Fruit fly (Drosophila melanogaster) whole organism, prepupa: ENCODE results near the gene CG15773.

Experiments
- Blimp-1 ChIP-seq: fragments of 200-800 bp; sonication (Bioruptor generic); optimal IDR thresholded peaks from 3 replicates; lab custom pipeline; 2017; ENCODE audit warnings: missing biosample characterization, missing genetic modification characterization, mild to moderate bottlenecking, moderate library complexity, missing genetic modification reagents
- CG10631 ChIP-seq: fragments of 200-800 bp; sonication (Bioruptor generic); optimal IDR thresholded peaks from 2 replicates; lab custom pipeline; 2016; ENCODE audit warnings: missing biosample characterization, missing genetic modification characterization
- CG11762 ChIP-seq: fragments of 200-800 bp; sonication (Bioruptor generic); optimal IDR thresholded peaks from 3 replicates; lab custom pipeline; 2016; ENCODE audit warnings: missing biosample characterization, missing genetic modification characterization; ENCODE audit not compliant: insufficient read depth
- CG11902 ChIP-seq: fragments of 200-800 bp; sonication (Bioruptor generic); optimal IDR thresholded peaks from 3 replicates; lab custom pipeline; 2016; ENCODE audit warnings: missing biosample characterization, missing genetic modification characterization
- CG15336 ChIP-seq: fragments of 200-800 bp; sonication (Bioruptor generic); IDR thresholded peaks from 2 replicates; pipeline ENCODE4 v1.3.6; 2022; ENCODE audit warnings: missing biosample characterization, missing genetic modification characterization
- CG1621 ChIP-seq: fragments of 200-800 bp; sonication (Bioruptor generic); optimal IDR thresholded peaks from 3 replicates; lab custom pipeline; 2018; ENCODE audit warnings: missing biosample characterization, mild to moderate bottlenecking, missing genetic modification characterization
- CG3032 ChIP-seq: fragments of 200-800 bp; optimal IDR thresholded peaks from 2 replicates; lab custom pipeline; 2019; ENCODE audit warnings: missing biosample characterization, mild to moderate bottlenecking, missing genetic modification characterization, moderate library complexity
- CG31627 ChIP-seq: fragments of 200-800 bp; sonication (Bioruptor generic); optimal IDR thresholded peaks from 3 replicates; lab custom pipeline; 2016; ENCODE audit warnings: missing biosample characterization, missing genetic modification characterization
- CG32006 ChIP-seq: fragments of 200-800 bp; sonication (Bioruptor generic); optimal IDR thresholded peaks from 3 replicates; lab custom pipeline; 2017; ENCODE audit warnings: missing biosample characterization, mild to moderate bottlenecking, missing genetic modification characterization
- CG34406 ChIP-seq: fragments of 200-800 bp; sonication (Bioruptor generic); optimal IDR thresholded peaks from 3 replicates; lab custom pipeline; 2016; ENCODE audit warnings: missing biosample characterization, missing genetic modification characterization
- CG3919 ChIP-seq: fragments of 200-800 bp; sonication (Bioruptor generic); optimal IDR thresholded peaks from 3 replicates; lab custom pipeline; 2016; ENCODE audit warnings: missing biosample characterization, missing genetic modification characterization
- CG6163 ChIP-seq: fragments of 200-800 bp; sonication (Bioruptor generic); IDR thresholded peaks from 3 replicates; pipeline ENCODE4 v1.3.6; 2022; ENCODE audit warnings: missing biosample characterization, missing genetic modification characterization
- CG6276 ChIP-seq: fragments of 200-800 bp; sonication (Bioruptor generic); optimal IDR thresholded peaks from 2 replicates; lab custom pipeline; 2017; ENCODE audit warnings: missing biosample characterization, mild to moderate bottlenecking, missing genetic modification characterization
- CG6792 ChIP-seq: fragments of 200-800 bp; sonication (Bioruptor generic); optimal IDR thresholded peaks from 3 replicates; lab custom pipeline; 2016; ENCODE audit warnings: missing biosample characterization, missing genetic modification characterization
- CG6854 ChIP-seq: fragments of 200-800 bp; sonication (Bioruptor generic); optimal IDR thresholded peaks from 2 replicates; lab custom pipeline; 2017; ENCODE audit warnings: missing biosample characterization, mild to moderate bottlenecking, missing genetic modification characterization
- CG7368 ChIP-seq: fragments of 200-800 bp; sonication (Bioruptor generic); optimal IDR thresholded peaks from 3 replicates; lab custom pipeline; 2016; ENCODE audit warnings: missing biosample characterization, missing genetic modification characterization
- CG8119 ChIP-seq: fragments of 200-800 bp; sonication (Bioruptor generic); IDR thresholded peaks from 3 replicates; pipeline ENCODE4 v1.3.6; 2022; ENCODE audit warnings: missing biosample characterization, missing genetic modification characterization
- CG8319 ChIP-seq: fragments of 200-800 bp; sonication (Bioruptor generic); optimal IDR thresholded peaks from 3 replicates; lab custom pipeline; 2016; ENCODE audit warnings: missing biosample characterization, missing genetic modification characterization
- CG8632 ChIP-seq: fragments of 200-800 bp; sonication (Bioruptor generic); optimal IDR thresholded peaks from 3 replicates; lab custom pipeline; 2016; ENCODE audit warnings: missing biosample characterization, missing genetic modification characterization
- Eip75B ChIP-seq: fragments of 200-800 bp; sonication (Bioruptor generic); optimal IDR thresholded peaks from 3 replicates; lab custom pipeline; 2016; ENCODE audit warnings: missing biosample characterization, missing genetic modification characterization
- Eip93F ChIP-seq: fragments of 200-800 bp; sonication (Bioruptor generic); optimal IDR thresholded peaks from 2 replicates; lab custom pipeline; 2016; ENCODE audit warnings: missing biosample characterization, mild to moderate bottlenecking, missing genetic modification characterization
- Ets21C ChIP-seq: fragments of 200-800 bp; sonication (Bioruptor generic); optimal IDR thresholded peaks from 3 replicates; lab custom pipeline; 2016; ENCODE audit warnings: missing biosample characterization, missing genetic modification characterization
- Ets96B ChIP-seq: fragments of 200-800 bp; optimal IDR thresholded peaks from 2 replicates; lab custom pipeline; 2019; ENCODE audit warnings: missing biosample characterization, mild to moderate bottlenecking, missing genetic modification characterization, moderate library complexity
- Gug ChIP-seq: fragments of 200-800 bp; sonication (Bioruptor generic); IDR thresholded peaks from 2 replicates; pipeline ENCODE4 v1.3.6; 2022; ENCODE audit warnings: missing biosample characterization, missing genetic modification characterization
- Hr39 ChIP-seq: fragments of 200-800 bp; sonication (Bioruptor generic); optimal IDR thresholded peaks from 2 replicates; lab custom pipeline; 2016; ENCODE audit warnings: missing biosample characterization, missing genetic modification characterization
- Met ChIP-seq: fragments of 200-800 bp; sonication (Bioruptor generic); optimal IDR thresholded peaks from 3 replicates; lab custom pipeline; 2016; ENCODE audit warnings: missing biosample characterization, missing genetic modification characterization
- OdsH ChIP-seq: fragments of 200-800 bp; sonication (Bioruptor generic); optimal IDR thresholded peaks from 3 replicates; lab custom pipeline; 2016; ENCODE audit warnings: missing biosample characterization, missing genetic modification characterization
- Smox ChIP-seq: fragments of 200-800 bp; sonication (Bioruptor generic); optimal IDR thresholded peaks from 3 replicates; lab custom pipeline; 2016; ENCODE audit warnings: missing biosample characterization, missing genetic modification characterization
- Sox102F ChIP-seq: fragments of 200-800 bp; sonication (Bioruptor generic); optimal IDR thresholded peaks from 2 replicates; lab custom pipeline; 2016; ENCODE audit warnings: missing biosample characterization, mild to moderate bottlenecking, missing genetic modification characterization
- Sox14 ChIP-seq: fragments of 200-800 bp; sonication (Bioruptor generic); optimal IDR thresholded peaks from 3 replicates; lab custom pipeline; 2016; ENCODE audit warnings: missing biosample characterization, missing genetic modification characterization
- Sox15 ChIP-seq: fragments of 200-800 bp; sonication (Bioruptor generic); optimal IDR thresholded peaks from 3 replicates; lab custom pipeline; 2016; ENCODE audit warnings: missing biosample characterization, missing genetic modification characterization
- achi ChIP-seq: fragments of 200-800 bp; sonication (Bioruptor generic); optimal IDR thresholded peaks from 3 replicates; lab custom pipeline; 2016; ENCODE audit warnings: missing biosample characterization, missing genetic modification characterization
- acj6 ChIP-seq: fragments of 200-800 bp; sonication (Bioruptor generic); optimal IDR thresholded peaks from 3 replicates; lab custom pipeline; 2016; ENCODE audit warnings: missing biosample characterization, missing genetic modification characterization
- cyc ChIP-seq: fragments of 200-800 bp; sonication (Bioruptor generic); optimal IDR thresholded peaks from 3 replicates; lab custom pipeline; 2016; ENCODE audit warnings: missing biosample characterization, missing genetic modification characterization
- dac ChIP-seq: fragments of 200-800 bp; sonication (Bioruptor generic); optimal IDR thresholded peaks from 2 replicates; lab custom pipeline; 2017; ENCODE audit warnings: missing biosample characterization, mild to moderate bottlenecking, missing genetic modification characterization
- dsx ChIP-seq: fragments of 200-800 bp; optimal IDR thresholded peaks from 3 replicates; lab custom pipeline; 2019; ENCODE audit warnings: missing biosample characterization, mild to moderate bottlenecking, missing genetic modification characterization, moderate library complexity; ENCODE audit not compliant: poor library complexity, severe bottlenecking
- esn ChIP-seq: fragments of 200-800 bp; sonication (Bioruptor generic); optimal IDR thresholded peaks from 2 replicates; lab custom pipeline; 2016; ENCODE audit warnings: missing biosample characterization, mild to moderate bottlenecking, missing genetic modification characterization, moderate library complexity
- fd59A ChIP-seq: fragments of 200-800 bp; sonication (Bioruptor generic); optimal IDR thresholded peaks from 2 replicates; lab custom pipeline; 2017; ENCODE audit warnings: missing biosample characterization, mild to moderate bottlenecking, missing genetic modification characterization, missing genetic modification reagents
- fd85E ChIP-seq: fragments of 200-800 bp; sonication (Bioruptor generic); optimal IDR thresholded peaks from 3 replicates; lab custom pipeline; 2016; ENCODE audit warnings: missing biosample characterization, missing genetic modification characterization
- lz ChIP-seq: fragments of 200-800 bp; sonication (Bioruptor generic); optimal IDR thresholded peaks from 3 replicates; lab custom pipeline; 2016; ENCODE audit warnings: missing biosample characterization, missing genetic modification characterization
- spab ChIP-seq: fragments of 200-800 bp; sonication (Bioruptor generic); optimal IDR thresholded peaks from 2 replicates; lab custom pipeline; 2017; ENCODE audit warnings: missing biosample characterization, mild to moderate bottlenecking, missing genetic modification characterization, missing genetic modification reagents
- ss ChIP-seq, 2 experiments: fragments of 200-800 bp; sonication (Bioruptor generic); optimal IDR thresholded peaks; 2 replicates in 1 of 2; 3 replicates in 1 of 2; lab custom pipeline; 2017 to 2018; ENCODE audit warnings: mild to moderate bottlenecking in 2 of 2, missing biosample characterization in 2 of 2, missing genetic modification characterization in 2 of 2, moderate library complexity in 1 of 2
- svp ChIP-seq: fragments of 200-800 bp; sonication (Bioruptor generic); peaks from one replicate; lab custom pipeline; 2016; ENCODE audit warnings: missing biosample characterization, missing genetic modification characterization
- vri ChIP-seq: fragments of 200-800 bp; sonication (Bioruptor generic); optimal IDR thresholded peaks from 3 replicates; lab custom pipeline; 2016; ENCODE audit warnings: missing biosample characterization, mild to moderate bottlenecking, missing genetic modification characterization

CG15773 gene

DNA sequence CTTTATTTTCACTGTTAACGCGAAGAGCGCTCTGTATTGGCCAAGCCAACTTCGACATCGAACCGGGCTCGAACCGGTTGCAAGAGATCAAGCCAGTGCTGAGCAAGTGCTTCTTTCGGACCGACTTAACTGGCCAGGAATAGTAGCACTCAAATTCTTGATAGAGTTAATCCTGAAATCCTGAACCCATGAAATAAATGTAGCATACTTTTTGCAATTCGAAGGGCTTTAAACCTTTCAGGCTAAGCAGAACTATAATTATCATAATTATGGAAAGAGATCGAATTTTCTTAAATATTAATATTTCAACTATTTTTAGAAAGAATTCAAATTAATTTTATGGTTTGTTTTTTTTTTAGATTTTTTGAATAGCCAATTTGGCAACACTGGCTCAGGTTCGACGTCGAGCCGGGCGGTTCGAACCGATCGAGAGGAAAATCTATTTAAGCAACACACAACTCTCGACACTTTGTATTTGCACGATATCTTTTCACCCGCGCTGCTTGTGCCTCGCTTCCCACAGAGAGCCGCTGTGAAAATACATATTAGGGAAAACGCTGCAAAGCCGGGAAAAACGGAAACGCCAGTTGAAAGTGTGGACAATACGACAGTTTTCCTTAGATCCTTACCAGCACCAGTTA is 34.3 kb upstream of the CG15773 start, which contains the start of gene AdamTS-B (continued):
- TF ChIP-seq vri (GFP tag; lab: Kevin White, UChicago) (peak; percentile 25), CG11762 (peak; percentile 45), fd59A (GFP tag; lab: Kevin White, UChicago) (peak; percentile 70), Met (GFP tag; lab: Kevin White, UChicago) (peak; percentile 77), esn (GFP tag; lab: Kevin White, UChicago) (peak; percentile 67), Sox14 (GFP tag; lab: Kevin White, UChicago) (peak; percentile 44), Sox15 (peak; percentile 46), CG11902 (GFP tag; lab: Kevin White, UChicago) (peak; percentile 29), svp (no peak), Eip75B (GFP tag; lab: Kevin White, UChicago) (peak; percentile 76), CG6792 (GFP tag; lab: Kevin White, UChicago) (peak; percentile 62), CG15336 (GFP tag; lab: Robert Waterston, UW) (peak; percentile 69), CG6163 (GFP tag; lab: Robert Waterston, UW) (peak; percentile 78), cyc (GFP tag; lab: Kevin White, UChicago) (peak; percentile 52), CG3032 (tag; lab: Kevin White, UChicago) (peak; percentile 69), acj6 (GFP tag; lab: Kevin White, UChicago) (peak; percentile 62), Ets96B (tag; lab: Kevin White, UChicago) (peak; percentile 49), CG1621 (tag; lab: Kevin White, UChicago) (peak; percentile 52), CG3919 (GFP tag; lab: Kevin White, UChicago) (peak; percentile 62), CG10631 (GFP tag; lab: Kevin White, UChicago) (peak; percentile 57), Ets21C (GFP tag; lab: Kevin White, UChicago) (peak; percentile 26), OdsH (GFP tag; lab: Kevin White, UChicago) (peak; percentile 63), lz (GFP tag; lab: Kevin White, UChicago) (peak; percentile 74)

DNA sequence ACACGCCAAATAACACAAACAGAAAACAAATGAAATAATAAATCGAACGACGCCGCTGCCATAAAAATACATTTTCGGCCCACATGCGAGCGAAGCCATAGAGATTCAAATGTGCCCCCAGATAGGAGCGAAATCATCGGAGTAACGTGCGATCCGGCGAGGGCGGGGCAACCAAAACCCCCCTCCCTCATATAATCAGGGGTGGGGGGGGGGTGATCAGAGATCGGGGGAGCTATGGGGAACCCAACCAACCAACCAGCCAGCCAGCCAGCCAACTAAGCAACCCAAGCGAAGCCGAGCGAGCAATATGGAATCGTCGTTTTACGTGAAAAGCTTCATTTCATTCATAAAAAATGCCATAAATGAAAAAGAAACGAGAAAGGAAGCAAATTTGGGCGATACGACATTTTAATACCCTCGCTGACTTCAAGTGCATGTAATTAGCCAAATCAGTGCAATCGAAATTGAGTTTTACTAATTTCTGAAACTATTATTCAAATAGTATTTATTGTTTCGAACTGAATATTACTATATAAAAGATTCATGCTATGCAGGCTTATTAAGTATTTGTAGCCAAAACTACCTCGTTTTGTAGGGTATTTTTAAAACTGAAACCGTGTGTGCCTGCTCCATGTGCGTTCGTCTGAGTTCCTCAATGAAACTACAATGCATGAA is 32.6 kb upstream of the CG15773 start:
- peak; percentile 60 for TF ChIP-seq dsx (GFP tag; lab: Kevin White, UChicago)
- peak; percentile 73 for TF ChIP-seq CG8119 (GFP tag; lab: Robert Waterston, UW)
- peak; percentile 42 for TF ChIP-seq spab (GFP tag; lab: Kevin White, UChicago)
- TF ChIP-seq Blimp-1 (GFP tag; lab: Kevin White, UChicago) = no peak
- TF ChIP-seq acj6 (GFP tag; lab: Kevin White, UChicago) = peak; percentile 67
- peak; percentile 81 for TF ChIP-seq CG32006 (GFP tag; lab: Kevin White, UChicago)
- peak; percentile 21 for TF ChIP-seq CG8319 (GFP tag; lab: Kevin White, UChicago)
- peak; percentile 83 for TF ChIP-seq svp
- TF ChIP-seq Eip93F (GFP tag; lab: Kevin White, UChicago) = no peak
- peak; percentile 63; the same call in 2 of the 3 replicates for TF ChIP-seq CG6163 (GFP tag; lab: Robert Waterston, UW)
- peak; percentile 44 for TF ChIP-seq Sox15
- peak; percentile 73 for TF ChIP-seq Met (GFP tag; lab: Kevin White, UChicago)
- peak; percentile 52 for TF ChIP-seq CG34406 (GFP tag; lab: Kevin White, UChicago)
- TF ChIP-seq CG15336 (GFP tag; lab: Robert Waterston, UW) = peak; percentile 76
- TF ChIP-seq CG1621 (tag; lab: Kevin White, UChicago) = peak; percentile 49
- TF ChIP-seq fd85E (GFP tag; lab: Kevin White, UChicago) = no peak
- peak; percentile 63 for TF ChIP-seq Smox (GFP tag; lab: Kevin White, UChicago)
- TF ChIP-seq Sox14 (GFP tag; lab: Kevin White, UChicago) = peak; percentile 66
- peak; percentile 60 for TF ChIP-seq CG10631 (GFP tag; lab: Kevin White, UChicago)
- peak; percentile 62 for TF ChIP-seq achi (GFP tag; lab: Kevin White, UChicago)
- TF ChIP-seq CG3919 (GFP tag; lab: Kevin White, UChicago) = peak; percentile 70
- peak; percentile 60 for TF ChIP-seq Ets96B (tag; lab: Kevin White, UChicago)
- peak; percentile 62 for TF ChIP-seq cyc (GFP tag; lab: Kevin White, UChicago)
- TF ChIP-seq dac = no peak
- TF ChIP-seq Ets21C (GFP tag; lab: Kevin White, UChicago) = peak; percentile 44
- TF ChIP-seq CG8632 (GFP tag; lab: Kevin White, UChicago) = peak; percentile 45
- TF ChIP-seq CG31627 (GFP tag; lab: Kevin White, UChicago) = peak; percentile 61
- TF ChIP-seq Hr39 (GFP tag; lab: Kevin White, UChicago) = peak; percentile 67
- peak; percentile 48 for TF ChIP-seq CG7368 (GFP tag; lab: Kevin White, UChicago)
- TF ChIP-seq Sox102F (GFP tag; lab: Kevin White, UChicago) = peak; percentile 61
- peak; percentile 56 for TF ChIP-seq vri (GFP tag; lab: Kevin White, UChicago)
- peak; percentile 2 to 60 for TF ChIP-seq ss (GFP tag; optimal IDR thresholded peaks at IDR 0.05; lab: Kevin White, UChicago)
- TF ChIP-seq CG6854 (GFP tag; lab: Kevin White, UChicago) = no peak
- TF ChIP-seq CG3032 (tag; lab: Kevin White, UChicago) = peak; percentile 51
- peak; percentile 57 for TF ChIP-seq Gug (GFP tag; lab: Robert Waterston, UW)
- peak; percentile 57 for TF ChIP-seq CG6276
